Worm (Caenorhabditis elegans) whole organism, midembryonic: Measurements from ENCODE around the gene ZC449.2.

Experiments
- T22C8.4 ChIP-seq: fragments of 200-800 bp; sonication (Bioruptor generic); IDR thresholded peaks from 2 replicates; pipeline ENCODE4 v1.3.6; 2022; ENCODE audit warnings: missing genetic modification characterization, missing compliant biosample characterization
- cog-1 ChIP-seq: sonication (generic microtip); optimal IDR thresholded peaks from 2 replicates; lab custom pipeline; 2016; ENCODE audit warnings: missing genetic modification characterization, missing compliant biosample characterization
- flt-1 ChIP-seq: fragments of 200-800 bp; sonication (Bioruptor generic); IDR thresholded peaks from 2 replicates; pipeline ENCODE4 v1.3.6; 2022; ENCODE audit warnings: missing genetic modification characterization, missing compliant biosample characterization
- med-1 ChIP-seq: sonication (generic microtip); optimal IDR thresholded peaks from 2 replicates; lab custom pipeline; 2017; ENCODE audit warnings: missing genetic modification characterization, mild to moderate bottlenecking, missing compliant biosample characterization, antibody characterized with exemption, missing genetic modification reagents; ENCODE audit not compliant: insufficient read depth
- ztf-23 ChIP-seq: fragments of 200-800 bp; sonication (Bioruptor generic); IDR thresholded peaks from 2 replicates; pipeline ENCODE4 v1.3.6; 2022; ENCODE audit warnings: missing genetic modification reagents, missing genetic modification characterization, missing compliant biosample characterization

- TF ChIP-seq med-1 (no peak), flt-1 (GFP tag; lab: Robert Waterston, UW) (no peak), ztf-23 (0 out of 2 replicates have a peak, but pooled peaks have one; percentile 28), cog-1 (tag; lab: Kevin White, UChicago) (no peak), T22C8.4 (GFP tag; lab: Robert Waterston, UW) (no peak)
These were observed 22.2 kb upstream of the ZC449.2 start, which contains the start of gene set-30 for ce11 chrX:4998875-4999274.
